Fruit fly (Drosophila melanogaster): ENCODE results near the gene CG7991.

DNA sequence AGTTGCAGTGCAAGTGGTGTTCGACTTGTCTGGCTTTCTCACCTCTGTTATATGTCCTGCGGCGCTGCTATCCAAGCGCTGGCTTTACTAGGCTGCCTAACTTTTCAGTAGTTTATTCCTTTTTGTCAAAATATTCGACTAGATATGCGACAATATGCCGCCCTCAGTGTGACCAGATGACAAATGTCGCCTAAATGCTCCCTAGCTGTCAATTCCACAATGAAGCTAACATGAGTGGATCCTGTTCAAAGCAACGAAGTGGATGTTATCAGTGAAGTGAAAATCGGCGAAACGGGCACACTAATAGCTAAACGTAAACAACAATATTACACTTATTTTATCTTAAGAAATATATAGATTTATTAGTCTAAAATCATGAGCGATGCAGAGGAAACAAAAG lies 9.6 kb upstream of the CG7991 start, which contains the start of the genes Srrm234 and CG7974:
- TF ChIP-seq br (GFP tag; optimal IDR thresholded peaks at IDR 0.05) (no peak), jim (GFP tag; optimal IDR thresholded peaks at IDR 0.05) (no peak), Jra (GFP tag; optimal IDR thresholded peaks at IDR 0.05) (no peak), GATAd (GFP tag; optimal IDR thresholded peaks at IDR 0.05) (no peak), dsf (GFP tag; optimal IDR thresholded peaks at IDR 0.05; ENCODE audit: borderline replicate concordance) (no peak), sv (GFP tag; optimal IDR thresholded peaks at IDR 0.05) (no peak), rgr (GFP tag; optimal IDR thresholded peaks at IDR 0.05) (no peak), h (GFP tag; optimal IDR thresholded peaks at IDR 0.05) (no peak), dmrt93B (GFP tag; optimal IDR thresholded peaks at IDR 0.05) (no peak), Myc (optimal IDR thresholded peaks at IDR 0.05) (no peak), Abd-B (GFP tag; optimal IDR thresholded peaks at IDR 0.05) (no peak), woc (GFP tag; optimal IDR thresholded peaks at IDR 0.05) (no peak)
